Worm (Caenorhabditis elegans): ENCODE measurements around the gene F41D9.2.
"Not testable (repeated sequence)": the region's sequence is repeated elsewhere in the genome, so short reads cannot be mapped to it uniquely, and the experiment has no call there.

The F41D9.2 gene

DNA sequence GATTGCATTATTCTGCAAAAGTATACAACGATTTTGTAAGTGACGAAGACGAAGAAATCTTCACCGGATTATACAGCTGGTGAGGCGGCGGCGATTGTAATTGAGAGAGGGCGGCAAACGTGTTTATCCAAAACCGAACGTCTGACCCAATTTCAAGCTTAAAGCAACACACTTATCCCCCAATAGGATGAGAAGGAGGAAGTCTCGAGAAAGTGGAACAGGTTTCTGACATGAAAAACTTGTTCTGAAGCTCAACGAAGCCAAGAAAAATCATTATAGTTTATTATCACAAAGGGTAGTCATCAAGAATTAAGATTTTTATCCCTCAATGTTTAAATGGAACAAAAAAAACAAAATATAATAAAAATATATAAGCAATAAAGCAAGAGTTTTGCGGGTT, 33.6 kb upstream of the F41D9.2 start, which contains the start of gene spp-13:
TSS of gene spp-13 (minus strand) at position 143 of the 400 bp plus-strand sequence.
- TF ChIP-seq unc-62 (GFP tag; optimal IDR thresholded peaks at IDR 0.05) (no peak), ces-1 (GFP tag; optimal IDR thresholded peaks at IDR 0.05) (peak; percentile 33), ham-2 (GFP tag; optimal IDR thresholded peaks at IDR 0.05) (peak; percentile 3)

ce11 chrX:8417727-8418126, 33.0 kb upstream of the F41D9.2 start:
- TF ChIP-seq tbx-8 (GFP tag; optimal IDR thresholded peaks at IDR 0.05), result no peak
- no peak for TF ChIP-seq elt-3 (tag; optimal IDR thresholded peaks at IDR 0.05)
- TF ChIP-seq lin-13 (tag; optimal IDR thresholded peaks at IDR 0.05), result no peak
- no peak for TF ChIP-seq nhr-76 (tag; optimal IDR thresholded peaks at IDR 0.05)
- TF ChIP-seq unc-62 (GFP tag; optimal IDR thresholded peaks at IDR 0.05), result no peak
- no peak for TF ChIP-seq M03D4.4 (tag; optimal IDR thresholded peaks at IDR 0.05)
- TF ChIP-seq drap-1 (GFP tag; optimal IDR thresholded peaks at IDR 0.05), result no peak
- no peak for TF ChIP-seq mls-2 (tag; optimal IDR thresholded peaks at IDR 0.05)

DNA sequence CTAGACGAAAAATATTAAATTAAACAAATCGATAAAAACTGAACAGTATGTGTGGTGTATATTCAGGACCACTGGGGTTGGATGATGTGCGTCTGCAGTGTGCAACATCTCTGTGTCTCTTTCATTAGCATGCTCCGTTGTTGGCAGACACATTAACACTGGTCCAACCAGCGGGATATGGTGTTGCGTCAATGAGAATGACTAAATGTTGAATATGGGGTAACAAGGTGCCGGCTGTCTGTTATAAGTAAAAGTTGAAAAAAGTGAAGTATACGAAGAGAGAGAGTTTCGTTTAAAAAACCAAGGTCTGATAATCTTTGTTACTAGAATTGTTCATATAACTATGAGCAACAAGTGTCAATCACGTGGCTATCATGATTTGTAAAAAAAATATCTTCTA, 32.1 kb upstream of the F41D9.2 start, which contains the start of gene ced-8:
TSS of gene ced-8 (minus strand) at position 101 of the 400 bp plus-strand sequence.
- TF ChIP-seq sem-2 (GFP tag; optimal IDR thresholded peaks at IDR 0.05) (no peak), nhr-2 (tag; optimal IDR thresholded peaks at IDR 0.05) (peak; percentile 63), ceh-39 (tag; optimal IDR thresholded peaks at IDR 0.05) (peak; percentile 40), zip-8 (tag; optimal IDR thresholded peaks at IDR 0.05) (peak; percentile 25), mab-5 (tag; optimal IDR thresholded peaks at IDR 0.05) (no peak)

DNA sequence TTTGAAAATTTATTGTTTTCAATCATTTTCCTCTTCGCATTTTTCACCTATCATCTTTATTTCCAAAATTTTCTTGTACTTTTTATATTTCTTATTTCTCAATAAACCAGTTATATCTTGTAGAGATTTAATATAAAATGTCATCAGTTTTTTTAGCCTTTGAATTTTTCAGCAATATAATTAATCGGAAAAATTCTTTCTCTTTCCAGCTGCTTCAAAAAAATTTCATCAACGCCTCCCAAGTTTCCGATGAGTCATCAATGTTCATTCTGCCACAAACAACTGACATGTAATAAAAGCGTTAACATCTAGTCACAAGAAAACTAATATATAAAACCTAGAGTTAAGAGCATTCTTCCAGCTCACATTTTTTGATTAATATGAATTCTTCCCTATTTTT, 28.4 kb upstream of the F41D9.2 start, which contains the start of gene F08F1.4:
TSS of gene F08F1.4 (plus strand) at position 301 of the 400 bp plus-strand sequence.
- TF ChIP-seq sptf-1 (tag; optimal IDR thresholded peaks at IDR 0.05) (no peak), ztf-11 (tag; optimal IDR thresholded peaks at IDR 0.05) (no peak), elt-3 (tag; optimal IDR thresholded peaks at IDR 0.05) (no peak), sem-2 (GFP tag; optimal IDR thresholded peaks at IDR 0.05) (no peak), blmp-1 (tag; optimal IDR thresholded peaks at IDR 0.05) (no peak), lsy-2 (tag; optimal IDR thresholded peaks at IDR 0.05) (no peak), mls-2 (tag; optimal IDR thresholded peaks at IDR 0.05) (no peak), elt-1 (tag; optimal IDR thresholded peaks at IDR 0.05; ENCODE audit: borderline replicate concordance, insufficient read depth) (no peak), nhr-76 (tag; optimal IDR thresholded peaks at IDR 0.05) (no peak), nhr-28 (tag; optimal IDR thresholded peaks at IDR 0.05) (no peak), ham-2 (GFP tag; optimal IDR thresholded peaks at IDR 0.05) (no peak), cnd-1 (tag; optimal IDR thresholded peaks at IDR 0.05) (no peak), ceh-43 (GFP tag; optimal IDR thresholded peaks at IDR 0.05) (no peak)

DNA sequence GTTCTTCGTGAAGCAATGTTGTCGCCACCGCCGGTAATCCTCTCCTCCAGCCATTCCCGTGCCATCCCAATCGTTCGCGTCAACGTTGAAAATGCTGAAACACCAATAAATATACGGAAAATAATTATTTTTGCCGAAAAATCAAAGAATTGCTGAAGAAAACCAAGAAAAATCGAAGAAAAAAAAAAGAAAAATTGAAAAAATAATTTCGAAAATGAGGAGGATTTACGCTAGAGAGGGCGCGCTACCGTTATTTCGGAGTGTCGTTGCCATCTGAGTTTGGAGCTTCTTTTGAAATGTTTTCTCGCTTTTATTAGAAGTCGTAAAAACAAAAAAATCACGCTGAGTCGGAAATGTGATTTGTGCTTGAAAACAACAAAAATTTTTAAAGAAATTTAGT, 26.0 kb upstream of the F41D9.2 start, which contains the start of gene F08F1.9:
TSS of gene F08F1.9 (minus strand) at position 101 of the 400 bp plus-strand sequence.
- not testable (repeated sequence) for TF ChIP-seq nhr-2, nhr-76, nhr-28 (tag; optimal IDR thresholded peaks at IDR 0.05)

DNA sequence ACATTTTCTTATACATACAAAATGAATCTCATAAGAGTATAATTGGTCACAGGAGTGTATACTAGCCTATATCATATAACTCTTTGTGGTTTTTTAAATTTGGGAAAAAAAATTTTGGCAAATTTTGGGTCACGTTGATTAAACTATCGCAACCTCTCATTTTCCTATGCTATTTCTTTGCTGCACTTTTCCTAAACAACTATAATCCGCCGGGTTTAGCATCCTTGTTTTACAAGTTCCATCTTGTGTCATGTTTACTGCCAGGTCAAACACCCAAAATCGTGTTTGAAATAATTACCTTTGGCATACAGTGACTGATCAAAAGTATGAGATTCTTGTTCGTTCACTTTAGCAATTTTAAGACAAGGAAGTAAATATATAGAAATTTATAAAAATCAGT, 23.5 kb upstream of the F41D9.2 start, which contains the start of gene sulp-3:
TSS of gene sulp-3 (minus strand) at position 101 of the 400 bp plus-strand sequence.
- TF ChIP-seq zip-8 (tag; optimal IDR thresholded peaks at IDR 0.05) (no peak), lin-13 (tag; optimal IDR thresholded peaks at IDR 0.05) (no peak), sptf-1 (tag; optimal IDR thresholded peaks at IDR 0.05) (no peak), mep-1 (tag; optimal IDR thresholded peaks at IDR 0.05) (no peak), elt-1 (tag; optimal IDR thresholded peaks at IDR 0.05; ENCODE audit: borderline replicate concordance, insufficient read depth) (no peak), sem-2 (GFP tag; optimal IDR thresholded peaks at IDR 0.05) (no peak), drap-1 (GFP tag; optimal IDR thresholded peaks at IDR 0.05) (no peak), nhr-12 (tag; optimal IDR thresholded peaks at IDR 0.05) (no peak), nhr-28 (tag; optimal IDR thresholded peaks at IDR 0.05) (no peak), blmp-1 (tag; optimal IDR thresholded peaks at IDR 0.05) (no peak), ztf-11 (tag; optimal IDR thresholded peaks at IDR 0.05) (no peak), pha-4 (tag; optimal IDR thresholded peaks at IDR 0.05) (no peak), bed-3 (GFP tag; optimal IDR thresholded peaks at IDR 0.05) (no peak), ceh-43 (GFP tag; optimal IDR thresholded peaks at IDR 0.05) (no peak)

- no peak for TF ChIP-seq ceh-83 (GFP tag; optimal IDR thresholded peaks at IDR 0.05)
- TF ChIP-seq nhr-28 (tag; optimal IDR thresholded peaks at IDR 0.05), result no peak
- TF ChIP-seq unc-62 (GFP tag; optimal IDR thresholded peaks at IDR 0.05), result no peak
- no peak for TF ChIP-seq mab-5 (tag; optimal IDR thresholded peaks at IDR 0.05)
- TF ChIP-seq cnd-1 (tag; optimal IDR thresholded peaks at IDR 0.05), result no peak
- no peak for TF ChIP-seq unc-39 (tag; optimal IDR thresholded peaks at IDR 0.05)
- no peak for TF ChIP-seq sem-2 (GFP tag; optimal IDR thresholded peaks at IDR 0.05)
- no peak for TF ChIP-seq ztf-11 (tag; optimal IDR thresholded peaks at IDR 0.05)
- TF ChIP-seq ceh-39 (tag; optimal IDR thresholded peaks at IDR 0.05), result no peak
- TF ChIP-seq lin-13 (tag; optimal IDR thresholded peaks at IDR 0.05), result no peak
Measured at ce11 chrX:8406815-8407214, 22.1 kb upstream of the F41D9.2 start.
